Worm (Caenorhabditis elegans) whole organism, dauer: Measurements from ENCODE around the gene nhr-238.

ENCODE experiments used
- unc-62 ChIP-seq: sonication (generic microtip); optimal IDR thresholded peaks from 2 replicates; lab custom pipeline; 2017; ENCODE audit warnings: missing biosample characterization, missing genetic modification reagents, missing genetic modification characterization

The nhr-238 gene

ce11 chrV:1627269-1627668 lies 2.0 kb downstream of the nhr-238 start:
- no peak for TF ChIP-seq unc-62 (GFP tag; lab: Kevin White, UChicago)

ce11 chrV:1626720-1627119 lies 2.5 kb downstream of the nhr-238 start, which contains the start of gene nhr-237:
nhr-237 (minus strand) TSS chrV:1626820.
- no peak for TF ChIP-seq unc-62 (GFP tag; lab: Kevin White, UChicago)

- no peak for TF ChIP-seq unc-62 (GFP tag; lab: Kevin White, UChicago)
Observed at ce11 chrV:1624340-1624739, 4.9 kb downstream of the nhr-238 start, which contains the start of gene nhr-110. nhr-110 (minus strand) TSS chrV:1624440.

ce11 chrV:1623429-1623828 lies 5.8 kb downstream of the nhr-238 start:
- TF ChIP-seq unc-62 (GFP tag; lab: Kevin White, UChicago): no peak

ce11 chrV:1621494-1621893 lies 7.7 kb downstream of the nhr-238 start, which contains the start of gene nhr-117:
nhr-117 (minus strand) TSS chrV:1621520.
- no peak for TF ChIP-seq unc-62 (GFP tag; lab: Kevin White, UChicago)

ce11 chrV:1620537-1620936 lies 8.7 kb downstream of the nhr-238 start:
- no peak for TF ChIP-seq unc-62 (GFP tag; lab: Kevin White, UChicago)

- no peak for TF ChIP-seq unc-62 (GFP tag; lab: Kevin White, UChicago)
Observed at ce11 chrV:1618760-1619159, 10.5 kb downstream of the nhr-238 start, which contains the start of gene nhr-179. nhr-179 (minus strand) TSS chrV:1618860.

ce11 chrV:1614726-1615125 lies 14.5 kb downstream of the nhr-238 start, which contains the start of gene srbc-41:
srbc-41 (minus strand) TSS chrV:1614826.
- TF ChIP-seq unc-62 (GFP tag; lab: Kevin White, UChicago): no peak

- TF ChIP-seq unc-62 (GFP tag; lab: Kevin White, UChicago): no peak
Observed at ce11 chrV:1611570-1611969, 17.7 kb downstream of the nhr-238 start.

ce11 chrV:1610097-1610496 lies 19.1 kb downstream of the nhr-238 start, which contains the start of gene nhr-177:
nhr-177 (plus strand) TSS chrV:1610263.
- TF ChIP-seq unc-62 (GFP tag; lab: Kevin White, UChicago): no peak

- no peak for TF ChIP-seq unc-62 (GFP tag; lab: Kevin White, UChicago)
Observed at ce11 chrV:1607790-1608189, 21.4 kb downstream of the nhr-238 start, which contains the start of gene nhr-178. nhr-178 (minus strand) TSS chrV:1607953.

ce11 chrV:1600561-1601088 lies 28.6 kb downstream of the nhr-238 start, which contains the start of gene F16B4.2:
F16B4.2 (plus strand) TSS chrV:1601038.
- TF ChIP-seq unc-62 (GFP tag; lab: Kevin White, UChicago): no peak

- TF ChIP-seq unc-62 (GFP tag; lab: Kevin White, UChicago): no peak
Observed at ce11 chrV:1594554-1595092, 34.6 kb downstream of the nhr-238 start.

- no peak for TF ChIP-seq unc-62 (GFP tag; lab: Kevin White, UChicago)
Observed at ce11 chrV:1593799-1594420, 35.3 kb downstream of the nhr-238 start, which contains the start of gene F16B4.4. F16B4.4 (plus strand) TSS chrV:1594019.

ce11 chrV:1588128-1588527 lies 41.1 kb downstream of the nhr-238 start, which contains the start of gene F16B4.5:
F16B4.5 (plus strand) TSS chrV:1588428.
- TF ChIP-seq unc-62 (GFP tag; lab: Kevin White, UChicago): no peak

ce11 chrV:1586906-1587305 lies 42.3 kb downstream of the nhr-238 start, which contains the start of gene F16B4.6:
F16B4.6 (plus strand) TSS chrV:1587206.
- no peak for TF ChIP-seq unc-62 (GFP tag; lab: Kevin White, UChicago)
